Fruit fly (Drosophila melanogaster): ENCODE data around the gene Ste12DOR.
A peak's percentile ranks its signal among the peaks of the same experiment; 100 is the strongest.
"Not testable (repeated sequence)": the region's sequence is repeated elsewhere in the genome, so short reads cannot be mapped to it uniquely, and the experiment has no call there.

Gene Ste12DOR

dm6 chrX:13999910-14000309, at the start of gene Ste12DOR:
Gene Ste12DOR, plus strand, starts transcription at chrX:14000210.
- not testable (repeated sequence) for TF ChIP-seq CG17801 (GFP tag; optimal IDR thresholded peaks at IDR 0.05; ENCODE audit: partially characterized antibody)

- TF ChIP-seq CG17801 (GFP tag; optimal IDR thresholded peaks at IDR 0.05; ENCODE audit: partially characterized antibody): no peak
Measured at dm6 chrX:13951403-13951802, 48.6 kb upstream of the Ste12DOR start.

- TF ChIP-seq CG17801 (GFP tag; optimal IDR thresholded peaks at IDR 0.05; ENCODE audit: partially characterized antibody): no peak
Measured at dm6 chrX:13954286-13954685, 45.7 kb upstream of the Ste12DOR start.

dm6 chrX:13954936-13955335, 45.1 kb upstream of the Ste12DOR start, which contains the start of gene CG11068:
Gene CG11068, plus strand, starts transcription at chrX:13955236.
- no peak for TF ChIP-seq CG17801 (GFP tag; optimal IDR thresholded peaks at IDR 0.05; ENCODE audit: partially characterized antibody)

- TF ChIP-seq CG17801 (GFP tag; optimal IDR thresholded peaks at IDR 0.05; ENCODE audit: partially characterized antibody): peak; percentile 65
Measured at dm6 chrX:13964822-13965221, 35.2 kb upstream of the Ste12DOR start.

dm6 chrX:13972402-13972994, 27.5 kb upstream of the Ste12DOR start:
- TF ChIP-seq CG17801 (GFP tag; optimal IDR thresholded peaks at IDR 0.05; ENCODE audit: partially characterized antibody): peak; percentile 92

dm6 chrX:13980271-13980670, 19.7 kb upstream of the Ste12DOR start:
- TF ChIP-seq CG17801 (GFP tag; optimal IDR thresholded peaks at IDR 0.05; ENCODE audit: partially characterized antibody): no peak

dm6 chrX:13983057-13983456, 17.0 kb upstream of the Ste12DOR start:
- TF ChIP-seq CG17801 (GFP tag; optimal IDR thresholded peaks at IDR 0.05; ENCODE audit: partially characterized antibody): no peak

dm6 chrX:13986496-13986895, 13.5 kb upstream of the Ste12DOR start:
- peak; percentile 88 for TF ChIP-seq CG17801 (GFP tag; optimal IDR thresholded peaks at IDR 0.05; ENCODE audit: partially characterized antibody)

- peak; percentile 98 for TF ChIP-seq CG17801 (GFP tag; optimal IDR thresholded peaks at IDR 0.05; ENCODE audit: partially characterized antibody)
Measured at dm6 chrX:13988861-13989260, 11.1 kb upstream of the Ste12DOR start.

- peak; percentile 99 for TF ChIP-seq CG17801 (GFP tag; optimal IDR thresholded peaks at IDR 0.05; ENCODE audit: partially characterized antibody)
Measured at dm6 chrX:13990474-13991221, 9.4 kb upstream of the Ste12DOR start, which contains the start of gene mamo. Gene mamo, minus strand, starts transcription at chrX:13990527.

- TF ChIP-seq CG17801 (GFP tag; optimal IDR thresholded peaks at IDR 0.05; ENCODE audit: partially characterized antibody): no peak
Measured at dm6 chrX:13993144-13993700, 6.8 kb upstream of the Ste12DOR start.

- no peak for TF ChIP-seq CG17801 (GFP tag; optimal IDR thresholded peaks at IDR 0.05; ENCODE audit: partially characterized antibody)
Measured at dm6 chrX:13994783-13995341, 5.1 kb upstream of the Ste12DOR start.

- TF ChIP-seq CG17801 (GFP tag; optimal IDR thresholded peaks at IDR 0.05; ENCODE audit: partially characterized antibody): peak; percentile 69
Measured at dm6 chrX:13995977-13996723, 3.9 kb upstream of the Ste12DOR start, which contains the start of gene ben. Gene ben, plus strand, starts transcription at chrX:13996345.

dm6 chrX:13996724-13997281, 3.2 kb upstream of the Ste12DOR start:
- TF ChIP-seq CG17801 (GFP tag; optimal IDR thresholded peaks at IDR 0.05; ENCODE audit: partially characterized antibody): no peak
